Fruit fly (Drosophila melanogaster): ENCODE data around the gene CG3739.

The CG3739 gene

dm6 chr3R:19403096-19403515, 9.9 kb downstream of the CG3739 start, which contains the start of the genes Ino80 and Aptx (continued):
- TF ChIP-seq CG3163 (GFP tag; optimal IDR thresholded peaks at IDR 0.05) (peak; percentile 80), MESR4 (GFP tag; optimal IDR thresholded peaks at IDR 0.05) (peak; percentile 8), CG13123 (GFP tag; optimal IDR thresholded peaks at IDR 0.05) (peak; percentile 90), YL-1 (GFP tag; optimal IDR thresholded peaks at IDR 0.05) (peak; percentile 78), Ptx1 (GFP tag; IDR thresholded peaks at IDR 0.05) (peak; percentile 97), CG18764 (GFP tag; optimal IDR thresholded peaks at IDR 0.05) (peak; percentile 92), Jarid2 (GFP tag; optimal IDR thresholded peaks at IDR 0.05) (peak; percentile 58), CG30431 (GFP tag; optimal IDR thresholded peaks at IDR 0.05) (peak; percentile 91), CG11247 (GFP tag; IDR thresholded peaks at IDR 0.05) (peak; percentile 92), cg (GFP tag; optimal IDR thresholded peaks at IDR 0.05) (no peak), chif (GFP tag; optimal IDR thresholded peaks at IDR 0.05) (peak; percentile 91 to 93), CG4707 (GFP tag; optimal IDR thresholded peaks at IDR 0.05) (peak; percentile 90), CG31388 (GFP tag; optimal IDR thresholded peaks at IDR 0.05) (peak; percentile 85), CG4617 (GFP tag; optimal IDR thresholded peaks at IDR 0.05; ENCODE audit: borderline replicate concordance) (peak; percentile 85), wek (GFP tag; optimal IDR thresholded peaks at IDR 0.05) (peak; percentile 65), inv (GFP tag; IDR thresholded peaks at IDR 0.05; ENCODE audit: partially characterized antibody) (peak; percentile 95), Hr39 (optimal IDR thresholded peaks at IDR 0.05) (no peak), grau (tag; optimal IDR thresholded peaks at IDR 0.05) (peak; percentile 93), CG30020 (tag; optimal IDR thresholded peaks at IDR 0.05) (peak; percentile 81), CG15073 (GFP tag; optimal IDR thresholded peaks at IDR 0.05) (peak; percentile 73), pita (GFP tag; optimal IDR thresholded peaks at IDR 0.05) (no peak), caup (GFP tag; optimal IDR thresholded peaks at IDR 0.05; ENCODE audit: severe bottlenecking) (peak; percentile 89), exex (tag; optimal IDR thresholded peaks at IDR 0.05) (peak; percentile 62), dmrt11E (tag; optimal IDR thresholded peaks at IDR 0.05) (peak; percentile 95), twi (tag; optimal IDR thresholded peaks at IDR 0.05) (peak; percentile 93), eyg (GFP tag; optimal IDR thresholded peaks at IDR 0.05) (peak; percentile 81), Xrp1 (GFP tag; IDR thresholded peaks at IDR 0.05) (peak; percentile 97), fd102C (GFP tag; optimal IDR thresholded peaks at IDR 0.05) (peak; percentile 66), mld (GFP tag; IDR thresholded peaks at IDR 0.05; ENCODE audit: partially characterized antibody) (peak; percentile 81), Usf (GFP tag; optimal IDR thresholded peaks at IDR 0.05) (peak; percentile 92), CG1024 (GFP tag; IDR thresholded peaks at IDR 0.05) (peak; percentile 78), Bteb2 (GFP tag; optimal IDR thresholded peaks at IDR 0.05) (peak; percentile 92), btn (GFP tag; optimal IDR thresholded peaks at IDR 0.05) (peak; percentile 62), Ets97D (GFP tag; optimal IDR thresholded peaks at IDR 0.05) (peak; percentile 89), seq (GFP tag; IDR thresholded peaks at IDR 0.05) (peak; percentile 91), Adf1 (GFP tag; IDR thresholded peaks at IDR 0.05) (peak; percentile 71), CG8089 (GFP tag; optimal IDR thresholded peaks at IDR 0.05) (peak; percentile 90), sd (tag; optimal IDR thresholded peaks at IDR 0.05) (no peak), CG3407 (GFP tag; optimal IDR thresholded peaks at IDR 0.05) (peak; percentile 83), Lpt (GFP tag; optimal IDR thresholded peaks at IDR 0.05) (no peak), cas (GFP tag; IDR thresholded peaks at IDR 0.05) (peak; percentile 86), CG11695 (GFP tag; IDR thresholded peaks at IDR 0.05) (peak; percentile 88), wor (GFP tag; IDR thresholded peaks at IDR 0.05) (peak; percentile 89), CG12236 (GFP tag; optimal IDR thresholded peaks at IDR 0.05) (peak; percentile 87), sens (GFP tag) (peak; percentile 98), her (GFP tag; optimal IDR thresholded peaks at IDR 0.05) (peak; percentile 77), h (optimal IDR thresholded peaks at IDR 0.05) (no peak), dimm (GFP tag; IDR thresholded peaks at IDR 0.05) (peak; percentile 78), hth (optimal IDR thresholded peaks at IDR 0.05) (no peak), CoRest (tag; optimal IDR thresholded peaks at IDR 0.05) (peak; percentile 97), CG15514 (GFP tag; optimal IDR thresholded peaks at IDR 0.05) (peak; percentile 97), CG13287 (GFP tag; IDR thresholded peaks at IDR 0.05; ENCODE audit: partially characterized antibody) (peak; percentile 91)
